Worm (Caenorhabditis elegans) whole organism, L2 larva: ENCODE measurements around the gene cut-2.

Experiments
- ZK546.5 ChIP-seq: sonication (generic microtip); optimal IDR thresholded peaks from 2 replicates; lab custom pipeline; 2017; ENCODE audit warnings: missing biosample characterization, missing genetic modification characterization
- alr-1 ChIP-seq: fragments of 150-350 bp; optimal IDR thresholded peaks from 2 replicates; lab custom pipeline; 2014; ENCODE audit warnings: missing biosample characterization, missing genetic modification characterization
- ama-1 ChIP-seq: fragments of 150-350 bp; optimal IDR thresholded peaks from 2 replicates; lab custom pipeline; 2018; ENCODE audit warnings: inconsistent platforms
- blmp-1 ChIP-seq: sonication (generic microtip); optimal IDR thresholded peaks from 2 replicates; lab custom pipeline; 2017; ENCODE audit warnings: missing genetic modification characterization, mild to moderate bottlenecking, missing compliant biosample characterization, antibody characterized with exemption, moderate library complexity; ENCODE audit not compliant: insufficient read depth
- ceh-82 ChIP-seq: fragments of 150-350 bp; optimal IDR thresholded peaks from 2 replicates; lab custom pipeline; 2014; ENCODE audit warnings: missing biosample characterization, missing genetic modification characterization
- crh-2 ChIP-seq: sonication (generic microtip); optimal IDR thresholded peaks from 2 replicates; lab custom pipeline; 2017; ENCODE audit warnings: missing biosample characterization, missing genetic modification characterization
- dmd-4 ChIP-seq: sonication (generic microtip); optimal IDR thresholded peaks from 2 replicates; lab custom pipeline; 2017; ENCODE audit warnings: missing biosample characterization, missing genetic modification characterization
- elt-1 ChIP-seq: fragments of 150-350 bp; optimal IDR thresholded peaks from 2 replicates; lab custom pipeline; 2014; ENCODE audit warnings: missing biosample characterization, missing genetic modification characterization
- elt-3 ChIP-seq: sonication (generic microtip); optimal IDR thresholded peaks from 2 replicates; lab custom pipeline; 2017; ENCODE audit warnings: missing biosample characterization, missing genetic modification characterization
- gmeb-1 ChIP-seq: fragments of 150-350 bp; optimal IDR thresholded peaks from 2 replicates; lab custom pipeline; 2014; ENCODE audit warnings: missing biosample characterization, missing genetic modification characterization
- lin-11 ChIP-seq: fragments of 150-350 bp; sonication (generic microtip); optimal IDR thresholded peaks from 2 replicates; lab custom pipeline; 2014; ENCODE audit warnings: missing biosample characterization, missing genetic modification characterization, inconsistent platforms, mixed read lengths
- nhr-129 ChIP-seq: fragments of 150-350 bp; optimal IDR thresholded peaks from 2 replicates; lab custom pipeline; 2014; ENCODE audit warnings: missing biosample characterization, missing genetic modification characterization
- nhr-237 ChIP-seq: fragments of 150-350 bp; optimal IDR thresholded peaks from 2 replicates; lab custom pipeline; 2014; ENCODE audit warnings: missing biosample characterization, missing genetic modification characterization
- nhr-25 ChIP-seq: fragments of 150-350 bp; sonication (generic microtip); optimal IDR thresholded peaks from 3 replicates; lab custom pipeline; 2014; ENCODE audit warnings: missing biosample characterization, missing genetic modification characterization
- nhr-6 ChIP-seq: fragments of 150-350 bp; optimal IDR thresholded peaks from 2 replicates; lab custom pipeline; 2014; ENCODE audit warnings: missing biosample characterization, missing genetic modification characterization
- skn-1 ChIP-seq: sonication (generic microtip); optimal IDR thresholded peaks from 2 replicates; lab custom pipeline; 2017; ENCODE audit warnings: missing biosample characterization, missing genetic modification characterization
- sma-3 ChIP-seq: sonication (generic microtip); optimal IDR thresholded peaks from 2 replicates; lab custom pipeline; 2016; ENCODE audit warnings: missing genetic modification reagents, missing genetic modification characterization, missing compliant biosample characterization
- sma-9 ChIP-seq, 2 experiments: fragments of 150-350 bp in 1 of 2; sonication (generic microtip) in 1 of 2; optimal IDR thresholded peaks; 2 replicates each; lab custom pipeline; 2014 to 2016; ENCODE audit warnings: missing genetic modification characterization in 2 of 2, mild to moderate bottlenecking in 1 of 2, missing biosample characterization in 1 of 2, missing compliant biosample characterization in 1 of 2, missing genetic modification reagents in 1 of 2, moderate library complexity in 1 of 2
- zag-1 ChIP-seq: fragments of 150-350 bp; optimal IDR thresholded peaks from 2 replicates; lab custom pipeline; 2014; ENCODE audit warnings: missing biosample characterization, missing genetic modification characterization
- ztf-1 ChIP-seq: fragments of 200-800 bp; sonication (Bioruptor generic); conservative IDR thresholded peaks from 2 replicates; pipeline ENCODE4 v1.3.6; 2022; ENCODE audit warnings: missing genetic modification characterization, missing compliant biosample characterization
- ztf-4 ChIP-seq: fragments of 150-350 bp; optimal IDR thresholded peaks from 2 replicates; lab custom pipeline; 2014; ENCODE audit warnings: missing biosample characterization, missing genetic modification characterization

cut-2 gene

DNA sequence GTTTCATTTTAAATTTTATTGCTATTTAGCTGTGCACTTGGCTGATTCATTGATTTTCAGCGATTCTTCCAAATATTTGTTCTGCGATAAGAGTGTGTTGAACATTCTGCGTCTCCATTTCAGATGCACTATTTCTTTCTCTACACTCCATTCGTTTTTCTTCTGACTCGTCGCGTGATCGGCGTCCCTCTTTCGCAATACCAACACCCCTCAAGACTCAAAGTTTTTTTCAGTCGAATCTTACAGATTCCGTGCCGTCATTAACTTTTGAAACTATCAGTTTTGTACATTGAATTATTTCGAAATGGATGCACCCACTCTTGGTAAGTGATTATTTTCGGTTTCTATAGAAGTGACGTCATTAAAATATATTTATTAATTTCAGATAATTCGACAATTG is 48.2 kb downstream of the cut-2 start, which contains the start of gene frm-10 (continued):
- TF ChIP-seq ZK546.5 (no peak), blmp-1 (tag; lab: Kevin White, UChicago) (no peak), zag-1 (no peak), lin-11 (tag; lab: Kevin White, UChicago) (peak; percentile 23), dmd-4 (no peak), ztf-1 (no peak), alr-1 (no peak), elt-3 (tag; lab: Kevin White, UChicago) (no peak), nhr-237 (tag; lab: Kevin White, UChicago) (no peak), skn-1 (tag; lab: Kevin White, UChicago) (peak; percentile 79), ceh-82 (tag; lab: Kevin White, UChicago) (no peak), elt-1 (tag; lab: Kevin White, UChicago) (no peak), nhr-129 (tag; lab: Kevin White, UChicago) (peak; percentile 84), gmeb-1 (peak; percentile 68)

DNA sequence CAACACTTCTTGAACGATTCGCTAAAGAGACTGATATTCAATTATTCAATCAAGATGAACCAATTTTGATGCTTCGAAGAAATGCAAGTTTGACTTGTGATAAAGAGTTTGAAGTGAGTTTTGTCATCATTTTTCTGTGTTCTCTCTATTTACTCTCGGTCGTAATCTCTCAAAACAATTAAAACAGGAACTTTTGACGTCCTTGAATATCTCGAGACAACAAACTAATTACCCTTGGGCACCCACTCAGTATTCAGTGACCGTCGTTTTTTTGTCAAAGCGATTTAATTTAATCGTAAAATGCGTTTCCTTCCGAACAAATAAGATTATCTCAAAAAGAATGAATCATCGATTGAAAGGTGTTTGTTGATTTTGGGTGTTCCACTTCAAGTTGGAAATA is 49.4 kb downstream of the cut-2 start:
- TF ChIP-seq skn-1 (tag; lab: Kevin White, UChicago) (peak; percentile 69), ama-1 (peak; percentile 34), ztf-4 (tag; lab: Kevin White, UChicago) (peak; percentile 1), nhr-25 (tag; lab: Kevin White, UChicago) (peak; percentile 69), nhr-129 (tag; lab: Kevin White, UChicago) (no peak), nhr-6 (tag; lab: Kevin White, UChicago) (no peak), crh-2 (peak; percentile 1), sma-3 (GFP tag; lab: Kevin White, UChicago) (peak; percentile 24), sma-9 (GFP tag; optimal IDR thresholded peaks at IDR 0.05; lab: Kevin White, UChicago) (peak; percentile 3), sma-9 (tag; optimal IDR thresholded peaks at IDR 0.05; lab: Kevin White, UChicago) (no peak)
